Worm (Caenorhabditis elegans): Measurements from ENCODE around the gene hif-1.

ce11 chrV:20747964-20748363, 32.2 kb upstream of the hif-1 start:
- TF ChIP-seq gmeb-2 (tag; optimal IDR thresholded peaks at IDR 0.05) = no peak
- TF ChIP-seq ama-1 (optimal IDR thresholded peaks at IDR 0.05) = no peak
- no peak for TF ChIP-seq ztf-16 (tag; optimal IDR thresholded peaks at IDR 0.05)
- no peak for TF ChIP-seq ceh-30 (tag; optimal IDR thresholded peaks at IDR 0.05)
- no peak for TF ChIP-seq lim-6 (tag; optimal IDR thresholded peaks at IDR 0.05)
- TF ChIP-seq rnt-1 (tag; optimal IDR thresholded peaks at IDR 0.05) = no peak
- no peak for TF ChIP-seq pha-4 (tag; optimal IDR thresholded peaks at IDR 0.05)
- TF ChIP-seq sox-4 (tag; optimal IDR thresholded peaks at IDR 0.05) = no peak
- TF ChIP-seq fkh-10 (GFP tag; optimal IDR thresholded peaks at IDR 0.05) = no peak

All from whole organism, late embryonic.